ENCODE assay signal across 1 fruit fly cellular context in the genomic region with DNA sequence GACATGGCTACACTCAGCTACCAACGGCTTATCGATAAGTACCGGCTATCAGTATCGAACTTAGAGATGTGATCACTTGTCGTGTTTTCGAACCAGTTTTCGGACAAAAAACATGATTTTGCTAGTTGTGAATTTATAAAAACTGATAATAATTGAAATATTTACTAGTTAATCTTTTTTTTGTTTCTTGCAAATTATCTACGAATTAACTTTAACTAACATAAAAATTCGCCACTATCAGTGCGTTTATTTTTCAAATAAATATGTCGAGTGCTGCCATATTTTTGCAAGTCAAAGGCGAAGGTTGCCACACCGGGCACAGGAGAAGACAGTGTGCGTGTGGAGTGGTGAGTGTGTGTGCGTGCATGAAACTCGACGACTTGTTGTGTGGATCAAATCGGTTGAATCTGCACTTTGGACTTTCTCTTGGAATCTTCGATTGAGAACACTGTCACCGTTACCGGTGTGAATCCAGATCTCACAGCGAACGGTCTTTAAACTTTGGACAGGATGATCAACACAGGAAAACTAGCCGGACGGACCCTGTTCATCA.
A peak's percentile ranks its signal among the peaks of the same experiment; 100 is the strongest.
TF ChIP-seq lines count a peak whose summit lies in the region.

A gene (plus strand): TSS at position 349 of the 553 bp plus-strand sequence.

TF ChIP-seq in whole organism, embryonic, 481 proteins besides CTCF, POLR2A, EP300 and RAD21 (continued from another document and continues in another):
- TF ChIP-seq tin (GFP tag; optimal IDR thresholded peaks at IDR 0.05; lab: Kevin White, UChicago) (peak; percentile 52), CG11456 (GFP tag; IDR thresholded peaks at IDR 0.05; lab: Robert Waterston, UW) (0 out of 3 replicates have a peak, but pooled peaks have one; percentile 45), CG14860 (GFP tag; IDR thresholded peaks at IDR 0.05; lab: Robert Waterston, UW; ENCODE audit: partially characterized antibody) (peak; percentile 63; the same call in 2 of the 3 replicates), kay (GFP tag; optimal IDR thresholded peaks at IDR 0.05; lab: Kevin White, UChicago) (no peak), CG3281 (GFP tag; optimal IDR thresholded peaks at IDR 0.05; lab: Kevin White, UChicago) (no peak), CG16863 (GFP tag; optimal IDR thresholded peaks at IDR 0.05; lab: Kevin White, UChicago) (peak; percentile 6), unpg (GFP tag; optimal IDR thresholded peaks at IDR 0.05; lab: Kevin White, UChicago) (no peak), sob (GFP tag; IDR thresholded peaks at IDR 0.05; lab: Robert Waterston, UW) (peak; percentile 27; the same call in 1 of the 2 replicates), Scr (GFP tag; IDR thresholded peaks at IDR 0.05; lab: Robert Waterston, UW; ENCODE audit: partially characterized antibody) (peak; percentile 72), Dbx (GFP tag; IDR thresholded peaks at IDR 0.05; lab: Robert Waterston, UW) (peak; percentile 64; the same call in 2 of the 3 replicates), CG30403 (GFP tag; optimal IDR thresholded peaks at IDR 0.05; lab: Kevin White, UChicago) (peak; percentile 37), sisA (GFP tag; IDR thresholded peaks at IDR 0.05; lab: Robert Waterston, UW) (no peak), YL-1 (GFP tag; optimal IDR thresholded peaks at IDR 0.05; lab: Kevin White, UChicago) (peak; percentile 70), HLH3B (GFP tag; IDR thresholded peaks at IDR 0.05; lab: Robert Waterston, UW) (0 out of 2 replicates have a peak, but pooled peaks have one; percentile 9), Hsf (GFP tag; optimal IDR thresholded peaks at IDR 0.05; lab: Kevin White, UChicago) (peak; percentile 61), ssp (GFP tag; IDR thresholded peaks at IDR 0.05; lab: Robert Waterston, UW) (peak; percentile 40; the same call in 1 of the 2 replicates), CG4404 (GFP tag; IDR thresholded peaks at IDR 0.05; lab: Robert Waterston, UW) (peak; percentile 28; the same call in 1 of the 2 replicates), jumu (GFP tag; optimal IDR thresholded peaks at IDR 0.05; lab: Kevin White, UChicago) (peak; percentile 17), Aef1 (GFP tag; IDR thresholded peaks at IDR 0.05; lab: Robert Waterston, UW) (peak; percentile 54), ind (GFP tag; optimal IDR thresholded peaks at IDR 0.05; lab: Kevin White, UChicago) (peak; percentile 55), CG10959 (GFP tag; IDR thresholded peaks at IDR 0.05; lab: Robert Waterston, UW) (no peak), pita (GFP tag; optimal IDR thresholded peaks at IDR 0.05; lab: Kevin White, UChicago) (peak; percentile 53), HLH54F (GFP tag; optimal IDR thresholded peaks at IDR 0.05; lab: Kevin White, UChicago) (peak; percentile 56), Dref (GFP tag; IDR thresholded peaks at IDR 0.05; lab: Robert Waterston, UW) (peak; percentile 78), CG14441 (GFP tag; IDR thresholded peaks at IDR 0.05; lab: Robert Waterston, UW) (no peak), CG2116 (GFP tag; optimal IDR thresholded peaks at IDR 0.05; lab: Kevin White, UChicago) (peak; percentile 90), NfI (GFP tag; optimal IDR thresholded peaks at IDR 0.05; lab: Kevin White, UChicago) (peak; percentile 15), CG31365 (tag; optimal IDR thresholded peaks at IDR 0.05; lab: Kevin White, UChicago) (no peak), phol (tag; optimal IDR thresholded peaks at IDR 0.05; lab: Kevin White, UChicago) (peak; percentile 55), bbx (GFP tag; IDR thresholded peaks at IDR 0.05; lab: Robert Waterston, UW; ENCODE audit: partially characterized antibody) (peak; percentile 52), dmrt11E (tag; optimal IDR thresholded peaks at IDR 0.05; lab: Kevin White, UChicago) (no peak), zfh2 (GFP tag; optimal IDR thresholded peaks at IDR 0.05; lab: Kevin White, UChicago) (peak; percentile 12), CG8944 (GFP tag; optimal IDR thresholded peaks at IDR 0.05; lab: Kevin White, UChicago) (peak; percentile 4), CG14050 (GFP tag; IDR thresholded peaks at IDR 0.05; lab: Robert Waterston, UW) (peak; percentile 47; the same call in 2 of the 3 replicates), kni (GFP tag; optimal IDR thresholded peaks at IDR 0.05; lab: Kevin White, UChicago) (no peak), Eip74EF (GFP tag; optimal IDR thresholded peaks at IDR 0.05; lab: Kevin White, UChicago) (no peak), CG11093 (GFP tag; IDR thresholded peaks at IDR 0.05; lab: Robert Waterston, UW) (no peak), Max (GFP tag; optimal IDR thresholded peaks at IDR 0.05; lab: Kevin White, UChicago) (peak; percentile 51), CG4820 (GFP tag; optimal IDR thresholded peaks at IDR 0.05; lab: Kevin White, UChicago) (peak; percentile 23), ems (GFP tag; optimal IDR thresholded peaks at IDR 0.05; lab: Kevin White, UChicago) (peak; percentile 16), CG32772 (GFP tag; IDR thresholded peaks at IDR 0.05; lab: Robert Waterston, UW) (0 out of 2 replicates have a peak, but pooled peaks have one; percentile 29), CG8478 (optimal IDR thresholded peaks at IDR 0.05; lab: Kevin White, UChicago) (peak; percentile 55), bowl (GFP tag; IDR thresholded peaks at IDR 0.05; lab: Robert Waterston, UW) (no peak), danr (GFP tag; IDR thresholded peaks at IDR 0.05; lab: Robert Waterston, UW) (no peak), lmd (GFP tag; IDR thresholded peaks at IDR 0.05; lab: Robert Waterston, UW) (peak; percentile 38; the same call in 1 of the 2 replicates), Meics (GFP tag; optimal IDR thresholded peaks at IDR 0.05; lab: Kevin White, UChicago) (peak; percentile 96), CG3163 (GFP tag; optimal IDR thresholded peaks at IDR 0.05; lab: Kevin White, UChicago) (no peak), CG7372 (GFP tag; IDR thresholded peaks at IDR 0.05; lab: Robert Waterston, UW) (peak; percentile 42; the same call in 1 of the 2 replicates), CG7556 (GFP tag; optimal IDR thresholded peaks at IDR 0.05; lab: Kevin White, UChicago) (peak; percentile 4), CG7963 (GFP tag; IDR thresholded peaks at IDR 0.05; lab: Robert Waterston, UW; ENCODE audit: partially characterized antibody) (0 out of 3 replicates have a peak, but pooled peaks have one; percentile 42), CG14965 (GFP tag; optimal IDR thresholded peaks at IDR 0.05; lab: Kevin White, UChicago; ENCODE audit: borderline replicate concordance) (no peak), Sry-δ (GFP tag; optimal IDR thresholded peaks at IDR 0.05; lab: Kevin White, UChicago) (peak; percentile 86), Nf-YB (GFP tag; optimal IDR thresholded peaks at IDR 0.05; lab: Kevin White, UChicago) (peak; percentile 24), pum (GFP tag; optimal IDR thresholded peaks at IDR 0.05; lab: Kevin White, UChicago) (peak; percentile 0), Six4 (GFP tag; optimal IDR thresholded peaks at IDR 0.05; lab: Kevin White, UChicago) (no peak), crc (GFP tag; optimal IDR thresholded peaks at IDR 0.05; lab: Kevin White, UChicago) (no peak), eve (GFP tag; optimal IDR thresholded peaks at IDR 0.05; lab: Kevin White, UChicago) (no peak), CG6689 (GFP tag; IDR thresholded peaks at IDR 0.05; lab: Robert Waterston, UW) (peak; percentile 42), CG10462 (GFP tag; optimal IDR thresholded peaks at IDR 0.05; lab: Kevin White, UChicago) (no peak), tgo (GFP tag; IDR thresholded peaks at IDR 0.05; lab: Robert Waterston, UW) (peak; percentile 48; the same call in 2 of the 3 replicates), cato (GFP tag; optimal IDR thresholded peaks at IDR 0.05; lab: Kevin White, UChicago; ENCODE audit: borderline replicate concordance) (no peak), ewg (GFP tag; optimal IDR thresholded peaks at IDR 0.05; lab: Kevin White, UChicago) (no peak), croc (GFP tag; conservative IDR thresholded peaks at IDR 0.05; lab: Robert Waterston, UW) (no peak), CG18476 (GFP tag; optimal IDR thresholded peaks at IDR 0.05; lab: Kevin White, UChicago) (peak; percentile 18), row (GFP tag; IDR thresholded peaks at IDR 0.05; lab: Robert Waterston, UW) (peak; percentile 75), ftz-f1 (GFP tag; optimal IDR thresholded peaks at IDR 0.05; lab: Kevin White, UChicago) (no peak), CG9932 (GFP tag; IDR thresholded peaks at IDR 0.05; lab: Robert Waterston, UW) (peak; percentile 62), sc (optimal IDR thresholded peaks at IDR 0.05; lab: Kevin White, UChicago) (no peak), sc (GFP tag; optimal IDR thresholded peaks at IDR 0.05; lab: Kevin White, UChicago) (no peak), slbo (GFP tag; IDR thresholded peaks at IDR 0.05; lab: Robert Waterston, UW) (peak; percentile 55), yki (optimal IDR thresholded peaks at IDR 0.05; lab: Kevin White, UChicago) (no peak), Fer2 (tag; optimal IDR thresholded peaks at IDR 0.05; lab: Kevin White, UChicago) (no peak), CHES-1-like (GFP tag; optimal IDR thresholded peaks at IDR 0.05; lab: Kevin White, UChicago) (peak; percentile 38), bab2 (GFP tag; optimal IDR thresholded peaks at IDR 0.05; lab: Kevin White, UChicago) (peak; percentile 2), CG34224 (GFP tag; IDR thresholded peaks at IDR 0.05; lab: Robert Waterston, UW; ENCODE audit: partially characterized antibody) (peak; percentile 72), Optix (GFP tag; IDR thresholded peaks at IDR 0.05; lab: Robert Waterston, UW) (no peak), CG2202 (tag; optimal IDR thresholded peaks at IDR 0.05; lab: Kevin White, UChicago) (no peak), Hr3 (GFP tag; optimal IDR thresholded peaks at IDR 0.05; lab: Kevin White, UChicago) (peak; percentile 34), sr (GFP tag; IDR thresholded peaks at IDR 0.05; lab: Robert Waterston, UW) (no peak), CG2678 (tag; optimal IDR thresholded peaks at IDR 0.05; lab: Kevin White, UChicago) (no peak), CG17186 (GFP tag; optimal IDR thresholded peaks at IDR 0.05; lab: Kevin White, UChicago) (peak; percentile 37), CG17802 (tag; optimal IDR thresholded peaks at IDR 0.05; lab: Kevin White, UChicago) (no peak), pho (GFP tag; optimal IDR thresholded peaks at IDR 0.05; lab: Kevin White, UChicago) (peak; percentile 38), HmgD (GFP tag; optimal IDR thresholded peaks at IDR 0.05; lab: Kevin White, UChicago) (no peak), odd (GFP tag; optimal IDR thresholded peaks at IDR 0.05; lab: Kevin White, UChicago) (no peak), prd (optimal IDR thresholded peaks at IDR 0.05; lab: Kevin White, UChicago) (no peak), prd (GFP tag; IDR thresholded peaks at IDR 0.05; lab: Robert Waterston, UW) (peak; percentile 70), chm (GFP tag; IDR thresholded peaks at IDR 0.05; lab: Robert Waterston, UW) (peak; percentile 21; the same call in 1 of the 2 replicates), CG32767 (GFP tag; IDR thresholded peaks at IDR 0.05; lab: Robert Waterston, UW) (no peak), CG33213 (GFP tag; optimal IDR thresholded peaks at IDR 0.05; lab: Kevin White, UChicago) (peak; percentile 38), ato (GFP tag; IDR thresholded peaks at IDR 0.05; lab: Robert Waterston, UW; ENCODE audit: partially characterized antibody) (peak; percentile 75), gt (GFP tag; IDR thresholded peaks at IDR 0.05; lab: Robert Waterston, UW) (no peak), vfl (GFP tag; optimal IDR thresholded peaks at IDR 0.05; lab: Kevin White, UChicago) (peak; percentile 27), chinmo (GFP tag; IDR thresholded peaks at IDR 0.05; lab: Robert Waterston, UW; ENCODE audit: partially characterized antibody) (no peak), Antp (GFP tag; optimal IDR thresholded peaks at IDR 0.05; lab: Kevin White, UChicago) (no peak), CG4424 (GFP tag; optimal IDR thresholded peaks at IDR 0.05; lab: Kevin White, UChicago) (peak; percentile 0), CG10654 (GFP tag; optimal IDR thresholded peaks at IDR 0.05; lab: Kevin White, UChicago) (no peak), pros (GFP tag; optimal IDR thresholded peaks at IDR 0.05; lab: Kevin White, UChicago) (no peak), Oli (tag; optimal IDR thresholded peaks at IDR 0.05; lab: Kevin White, UChicago) (no peak), seq (GFP tag; IDR thresholded peaks at IDR 0.05; lab: Robert Waterston, UW) (no peak), Awh (GFP tag; IDR thresholded peaks at IDR 0.05; lab: Robert Waterston, UW) (no peak), CG14667 (GFP tag; IDR thresholded peaks at IDR 0.05; lab: Robert Waterston, UW) (peak; percentile 21; the same call in 1 of the 2 replicates), CG14710 (tag; optimal IDR thresholded peaks at IDR 0.05; lab: Kevin White, UChicago) (peak; percentile 75), CG11696 (GFP tag; IDR thresholded peaks at IDR 0.05; lab: Robert Waterston, UW) (no peak), CG10267 (tag; optimal IDR thresholded peaks at IDR 0.05; lab: Kevin White, UChicago) (peak; percentile 34), CG31388 (GFP tag; optimal IDR thresholded peaks at IDR 0.05; lab: Kevin White, UChicago) (no peak), her (GFP tag; optimal IDR thresholded peaks at IDR 0.05; lab: Kevin White, UChicago) (no peak), Ada2b (GFP tag; IDR thresholded peaks at IDR 0.05; lab: Robert Waterston, UW) (peak; percentile 60), CG3847 (GFP tag; IDR thresholded peaks at IDR 0.05; lab: Robert Waterston, UW) (peak; percentile 77), CG9609 (GFP tag; optimal IDR thresholded peaks at IDR 0.05; lab: Kevin White, UChicago) (peak; percentile 1), Gug (GFP tag; IDR thresholded peaks at IDR 0.05; lab: Robert Waterston, UW) (peak; percentile 38; the same call in 3 of the 4 replicates), kah (GFP tag; optimal IDR thresholded peaks at IDR 0.05; lab: Kevin White, UChicago) (no peak), Poxn (GFP tag; IDR thresholded peaks at IDR 0.05; lab: Robert Waterston, UW) (no peak), CG16813 (GFP tag; IDR thresholded peaks at IDR 0.05; lab: Robert Waterston, UW; ENCODE audit: partially characterized antibody) (peak; percentile 79), CG6791 (GFP tag; IDR thresholded peaks at IDR 0.05; lab: Robert Waterston, UW; ENCODE audit: partially characterized antibody) (peak; percentile 61; the same call in 2 of the 3 replicates), Bteb2 (GFP tag; optimal IDR thresholded peaks at IDR 0.05; lab: Kevin White, UChicago) (peak; percentile 44), MBD-R2 (GFP tag; IDR thresholded peaks at IDR 0.05; lab: Robert Waterston, UW) (peak; percentile 61), CG1233 (GFP tag; optimal IDR thresholded peaks at IDR 0.05; lab: Kevin White, UChicago) (no peak), cg (GFP tag; optimal IDR thresholded peaks at IDR 0.05; lab: Kevin White, UChicago) (peak; percentile 96), CG12236 (GFP tag; optimal IDR thresholded peaks at IDR 0.05; lab: Kevin White, UChicago) (no peak), fru (optimal IDR thresholded peaks at IDR 0.05; lab: Kevin White, UChicago) (no peak), peb (GFP tag; IDR thresholded peaks at IDR 0.05; lab: Robert Waterston, UW) (peak; percentile 23; the same call in 1 of the 2 replicates)
